Worm (Caenorhabditis elegans): ENCODE data around the gene F36G9.13.

Gene F36G9.13

DNA sequence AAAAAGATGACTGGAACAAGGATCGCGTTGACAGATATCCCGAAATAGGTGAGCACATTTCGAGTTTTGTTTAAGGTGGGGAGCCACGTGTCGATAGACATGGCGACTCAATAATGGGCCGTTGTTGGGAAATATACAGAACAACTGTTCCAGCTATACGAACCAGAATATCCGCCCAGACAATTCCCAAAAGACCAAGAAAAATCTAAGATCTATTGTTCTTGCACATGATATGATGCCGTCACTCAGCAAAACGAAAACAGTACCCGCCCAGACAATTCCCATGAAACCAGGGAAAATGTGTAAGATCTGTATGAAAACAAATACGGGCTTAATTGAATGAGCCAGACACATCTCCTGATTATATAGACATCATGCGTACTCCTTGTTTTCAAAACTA is 24.4 kb downstream of the F36G9.13 start, which contains the start of gene str-231:
TSS of gene str-231 (minus strand) at position 101 of the 400 bp plus-strand sequence.
- TF ChIP-seq F13C5.2 (tag; optimal IDR thresholded peaks at IDR 0.05) (no peak), pes-1 (GFP tag; IDR thresholded peaks at IDR 0.05) (no peak), ceh-36 (tag; optimal IDR thresholded peaks at IDR 0.05) (no peak), tra-4 (tag; optimal IDR thresholded peaks at IDR 0.05) (no peak), B0310.2 (tag; optimal IDR thresholded peaks at IDR 0.05) (no peak), ets-7 (tag; optimal IDR thresholded peaks at IDR 0.05) (no peak)

DNA sequence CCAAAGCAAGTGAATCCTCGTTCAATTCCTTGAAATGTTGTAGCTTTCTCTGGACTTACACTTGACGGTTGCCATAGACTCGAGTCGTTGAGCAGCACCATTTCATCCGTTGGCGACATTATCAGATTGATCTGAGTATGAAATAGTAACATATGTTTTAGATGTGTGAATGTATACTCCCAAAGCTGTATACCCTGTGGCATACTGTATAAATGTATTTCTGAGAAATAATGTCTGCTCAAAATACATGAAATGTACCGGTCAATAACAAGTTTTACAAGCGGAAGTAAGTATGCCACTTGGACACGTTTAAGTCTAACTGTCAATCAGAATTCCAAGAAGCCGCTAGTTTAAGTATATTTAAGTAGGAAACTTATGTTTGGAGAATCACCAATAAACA is 26.5 kb downstream of the F36G9.13 start, which contains the start of gene str-233:
TSS of gene str-233 (minus strand) at position 101 of the 400 bp plus-strand sequence.
- TF ChIP-seq aly-1 (tag; optimal IDR thresholded peaks at IDR 0.05) (no peak), tbx-11 (GFP tag; IDR thresholded peaks at IDR 0.05) (no peak), hnd-1 (tag; optimal IDR thresholded peaks at IDR 0.05) (no peak), ama-1 (optimal IDR thresholded peaks at IDR 0.05) (no peak), ceh-13 (GFP tag; optimal IDR thresholded peaks at IDR 0.05) (no peak), hmg-4 (GFP tag; optimal IDR thresholded peaks at IDR 0.05) (no peak), F13C5.2 (tag; optimal IDR thresholded peaks at IDR 0.05) (no peak), pes-1 (GFP tag; IDR thresholded peaks at IDR 0.05) (no peak), tra-4 (tag; optimal IDR thresholded peaks at IDR 0.05) (no peak), tbx-37 (GFP tag; conservative IDR thresholded peaks at IDR 0.05) (no peak), sea-1 (GFP tag; conservative IDR thresholded peaks at IDR 0.05) (no peak), ets-7 (tag; optimal IDR thresholded peaks at IDR 0.05) (no peak), hmbx-1 (tag; optimal IDR thresholded peaks at IDR 0.05) (no peak), flt-1 (GFP tag; IDR thresholded peaks at IDR 0.05) (no peak), scrt-1 (GFP tag; IDR thresholded peaks at IDR 0.05) (no peak), B0310.2 (tag; optimal IDR thresholded peaks at IDR 0.05) (no peak)

DNA sequence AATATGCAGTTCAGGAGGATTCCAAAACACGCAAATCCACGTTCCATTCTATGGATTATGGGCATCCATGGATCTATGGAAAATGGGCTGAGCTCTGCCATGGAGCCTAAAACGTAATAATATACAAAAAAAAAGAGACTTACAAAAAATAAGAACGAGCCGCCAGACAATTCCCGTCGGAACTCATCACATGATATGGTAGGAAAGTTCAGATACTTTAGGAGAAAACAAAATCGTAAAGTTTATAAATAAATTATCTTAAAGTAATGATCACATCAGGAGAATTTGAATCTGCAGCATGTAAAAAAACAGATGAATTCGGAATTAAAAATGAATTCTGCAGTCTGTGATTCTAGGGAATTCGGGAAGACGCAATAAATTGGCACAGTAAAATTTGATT is 32.6 kb downstream of the F36G9.13 start, which contains the start of gene str-232:
TSS of gene str-232 (minus strand) at position 101 of the 400 bp plus-strand sequence.
- no peak for TF ChIP-seq ceh-13 (GFP tag; optimal IDR thresholded peaks at IDR 0.05)
- TF ChIP-seq ceh-36 (tag; optimal IDR thresholded peaks at IDR 0.05) = no peak
- no peak for TF ChIP-seq F13C5.2 (tag; optimal IDR thresholded peaks at IDR 0.05)
- no peak for TF ChIP-seq ets-7 (tag; optimal IDR thresholded peaks at IDR 0.05)
- no peak for TF ChIP-seq B0310.2 (tag; optimal IDR thresholded peaks at IDR 0.05)
- TF ChIP-seq tra-4 (tag; optimal IDR thresholded peaks at IDR 0.05) = no peak
- TF ChIP-seq tbx-11 (GFP tag; IDR thresholded peaks at IDR 0.05) = no peak
- no peak for TF ChIP-seq hnd-1 (tag; optimal IDR thresholded peaks at IDR 0.05)

DNA sequence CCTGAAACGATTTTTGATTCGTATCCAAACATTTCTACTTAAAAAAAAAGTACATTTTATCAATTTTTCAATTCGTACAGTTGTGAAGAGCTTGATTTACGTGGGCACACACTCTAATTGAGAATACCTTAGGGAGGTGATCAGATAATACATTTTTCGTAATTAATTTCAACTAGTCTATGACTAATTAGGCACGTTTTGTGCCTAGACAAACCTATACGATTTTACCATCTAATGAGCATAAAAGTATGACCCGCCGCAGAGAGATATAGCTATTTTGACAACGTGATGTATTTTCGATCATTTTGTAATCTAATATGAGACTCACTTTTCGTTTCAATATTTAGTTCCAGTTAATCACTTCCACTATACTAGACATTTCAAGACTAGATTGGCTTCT is 33.9 kb downstream of the F36G9.13 start:
- TF ChIP-seq pes-1 (GFP tag; IDR thresholded peaks at IDR 0.05) (no peak), aly-1 (tag; optimal IDR thresholded peaks at IDR 0.05) (no peak), tra-4 (tag; optimal IDR thresholded peaks at IDR 0.05) (no peak), hmg-4 (GFP tag; optimal IDR thresholded peaks at IDR 0.05) (no peak), ceh-36 (tag; optimal IDR thresholded peaks at IDR 0.05) (no peak), hmbx-1 (tag; optimal IDR thresholded peaks at IDR 0.05) (no peak), tbx-11 (GFP tag; IDR thresholded peaks at IDR 0.05) (no peak), ama-1 (optimal IDR thresholded peaks at IDR 0.05) (no peak), ceh-13 (GFP tag; optimal IDR thresholded peaks at IDR 0.05) (no peak), B0310.2 (tag; optimal IDR thresholded peaks at IDR 0.05) (no peak), tbx-37 (GFP tag; conservative IDR thresholded peaks at IDR 0.05) (no peak)

DNA sequence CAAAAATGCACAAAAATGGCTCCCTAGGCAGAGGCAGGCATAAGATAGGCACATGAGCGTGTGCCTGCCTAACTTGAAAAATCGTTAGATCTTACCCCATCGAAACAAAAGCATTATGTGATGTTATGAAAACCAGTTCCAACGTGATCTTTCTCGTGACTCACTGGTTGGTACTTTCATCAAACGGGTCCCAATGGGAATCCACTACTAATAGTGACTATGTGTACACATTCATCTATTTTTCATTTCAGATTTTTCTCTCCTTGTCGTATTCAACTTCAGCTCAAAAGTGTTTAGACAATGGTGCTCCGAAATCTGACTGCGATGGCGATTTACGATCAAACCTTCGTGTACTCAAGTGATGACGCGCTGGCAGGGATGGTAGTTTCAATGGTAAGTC is 34.6 kb downstream of the F36G9.13 start, which contains the start of gene srx-43:
TSS of gene srx-43 (plus strand) at position 301 of the 400 bp plus-strand sequence.
- TF ChIP-seq ama-1 (optimal IDR thresholded peaks at IDR 0.05) (no peak), hmg-4 (GFP tag; optimal IDR thresholded peaks at IDR 0.05) (no peak), aly-1 (tag; optimal IDR thresholded peaks at IDR 0.05) (no peak), ceh-13 (GFP tag; optimal IDR thresholded peaks at IDR 0.05) (no peak), pes-1 (GFP tag; IDR thresholded peaks at IDR 0.05) (no peak)

DNA sequence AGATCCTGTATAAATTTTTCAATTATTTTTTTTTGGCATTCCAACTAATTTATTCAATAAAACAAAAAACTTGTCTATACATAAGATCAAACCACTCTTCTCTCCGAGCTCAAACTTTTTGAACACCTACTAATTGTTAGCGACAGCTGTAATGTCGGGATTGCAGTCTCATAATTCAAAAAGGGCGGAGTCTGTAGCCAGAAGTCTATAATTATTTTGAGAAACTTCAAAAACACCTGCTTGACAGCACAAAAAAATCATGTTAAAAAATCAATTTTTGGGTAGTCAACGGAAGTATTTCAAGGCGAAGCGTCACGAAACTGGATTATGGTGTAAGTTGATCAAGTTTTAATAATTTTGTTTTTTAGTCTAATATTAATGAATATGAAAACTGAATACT is 36.9 kb downstream of the F36G9.13 start, which contains the start of gene srx-44:
TSS of gene srx-44 (plus strand) at position 301 of the 400 bp plus-strand sequence.
- TF ChIP-seq hmg-4 (GFP tag; optimal IDR thresholded peaks at IDR 0.05) (no peak), hnd-1 (tag; optimal IDR thresholded peaks at IDR 0.05) (no peak), flt-1 (GFP tag; IDR thresholded peaks at IDR 0.05) (no peak), ceh-13 (GFP tag; optimal IDR thresholded peaks at IDR 0.05) (no peak), tbx-37 (GFP tag; conservative IDR thresholded peaks at IDR 0.05) (no peak), ceh-36 (tag; optimal IDR thresholded peaks at IDR 0.05) (no peak), F13C5.2 (tag; optimal IDR thresholded peaks at IDR 0.05) (no peak)

DNA sequence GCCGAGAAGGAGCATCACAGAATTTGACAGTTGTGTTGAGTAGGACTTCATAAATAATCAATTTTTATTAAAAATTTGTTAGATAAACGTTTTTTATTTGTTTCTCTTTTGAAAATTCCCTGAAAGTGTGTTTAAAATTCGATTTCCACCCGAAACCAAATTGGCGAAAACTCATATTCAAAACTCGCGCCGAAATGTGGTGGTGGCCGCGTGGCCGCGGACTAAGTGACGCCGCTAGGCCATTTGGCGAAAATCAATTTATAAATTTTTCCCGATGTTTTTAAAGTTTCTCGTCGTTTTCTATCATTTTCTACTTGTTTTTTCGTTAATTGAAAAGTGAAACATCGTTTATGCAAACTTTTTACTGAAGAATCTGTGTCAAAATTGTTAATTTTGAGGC is 39.5 kb downstream of the F36G9.13 start:
- peak; percentile 83 for TF ChIP-seq tbx-37 (GFP tag; conservative IDR thresholded peaks at IDR 0.05)
- TF ChIP-seq hmg-4 (GFP tag; optimal IDR thresholded peaks at IDR 0.05) = no peak

DNA sequence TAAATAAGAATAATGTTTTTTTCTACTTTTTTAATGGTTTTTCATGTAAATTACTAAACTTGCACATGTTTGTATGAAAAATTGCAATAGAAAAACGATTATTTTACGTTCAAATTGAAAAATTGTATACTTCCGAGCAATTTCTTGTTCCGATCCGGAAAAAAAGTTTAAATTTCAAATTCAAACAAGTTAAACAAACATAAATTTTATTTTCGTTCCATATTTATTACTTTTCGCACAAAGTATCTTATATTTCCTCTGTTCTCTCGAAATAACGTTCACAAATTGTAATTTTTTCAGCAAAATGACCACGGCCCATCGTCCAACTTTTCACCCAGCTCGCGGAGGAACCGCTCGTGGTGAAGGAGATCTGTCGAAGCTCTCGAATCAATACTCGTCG is 40.0 kb downstream of the F36G9.13 start, which contains the start of gene cwc-15:
TSS of gene cwc-15 (plus strand) at position 301 of the 400 bp plus-strand sequence.
- TF ChIP-seq F13C5.2 (tag; optimal IDR thresholded peaks at IDR 0.05) (no peak), hmg-4 (GFP tag; optimal IDR thresholded peaks at IDR 0.05) (no peak), hmbx-1 (tag; optimal IDR thresholded peaks at IDR 0.05) (no peak), scrt-1 (GFP tag; IDR thresholded peaks at IDR 0.05) (no peak)

DNA sequence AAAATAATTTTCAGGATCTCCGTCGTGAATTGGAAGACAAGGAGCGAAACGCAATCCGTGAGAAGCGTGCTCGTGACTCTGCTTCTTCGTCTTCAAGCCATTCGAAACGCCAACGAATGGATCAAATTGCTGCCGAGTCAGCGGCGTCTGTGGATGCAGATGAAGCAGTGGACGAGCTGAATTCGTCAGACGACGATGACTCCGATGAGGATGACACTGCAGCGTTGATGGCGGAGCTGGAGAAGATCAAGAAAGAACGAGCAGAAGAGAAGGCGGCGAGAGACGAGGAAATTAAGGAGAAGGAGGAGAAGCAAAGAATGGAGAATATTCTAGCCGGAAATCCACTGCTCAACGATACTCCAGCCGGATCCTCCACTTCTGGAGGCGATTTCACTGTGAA is 40.5 kb downstream of the F36G9.13 start:
- TF ChIP-seq pes-1 (GFP tag; IDR thresholded peaks at IDR 0.05) (no peak), tbx-37 (GFP tag; conservative IDR thresholded peaks at IDR 0.05) (no peak), tbx-11 (GFP tag; IDR thresholded peaks at IDR 0.05) (no peak), sea-1 (GFP tag; conservative IDR thresholded peaks at IDR 0.05) (no peak), B0310.2 (tag; optimal IDR thresholded peaks at IDR 0.05) (no peak), hnd-1 (tag; optimal IDR thresholded peaks at IDR 0.05) (no peak)
